Worm (Caenorhabditis elegans) whole organism, L2 larva: ENCODE data around the gene ttr-32.

ENCODE experiments used
- dmd-4 ChIP-seq: sonication (generic microtip); optimal IDR thresholded peaks from 2 replicates; lab custom pipeline; 2017; ENCODE audit warnings: missing biosample characterization, missing genetic modification characterization
- elt-1 ChIP-seq: fragments of 150-350 bp; optimal IDR thresholded peaks from 2 replicates; lab custom pipeline; 2014; ENCODE audit warnings: missing biosample characterization, missing genetic modification characterization
- mab-5 ChIP-seq: fragments of 150-350 bp; optimal IDR thresholded peaks from 2 replicates; lab custom pipeline; 2014; ENCODE audit warnings: missing biosample characterization, missing genetic modification characterization
- mbf-1 ChIP-seq: sonication (generic microtip); optimal IDR thresholded peaks from 2 replicates; lab custom pipeline; 2017; ENCODE audit warnings: missing biosample characterization, missing genetic modification characterization
- nhr-129 ChIP-seq: fragments of 150-350 bp; optimal IDR thresholded peaks from 2 replicates; lab custom pipeline; 2014; ENCODE audit warnings: missing biosample characterization, missing genetic modification characterization
- nhr-23 ChIP-seq: fragments of 150-350 bp; optimal IDR thresholded peaks from 2 replicates; lab custom pipeline; 2014; ENCODE audit warnings: missing biosample characterization, missing genetic modification reagents, missing genetic modification characterization
- zag-1 ChIP-seq: fragments of 150-350 bp; optimal IDR thresholded peaks from 2 replicates; lab custom pipeline; 2014; ENCODE audit warnings: missing biosample characterization, missing genetic modification characterization

ce11 chrIII:7588214-7588613 is 22.0 kb downstream of the ttr-32 start, which contains the start of gene R13A5.15:
- TF ChIP-seq nhr-23 (tag; lab: Kevin White, UChicago) (no peak), nhr-129 (tag; lab: Kevin White, UChicago) (no peak), zag-1 (no peak), dmd-4 (tag; lab: Kevin White, UChicago) (no peak), mab-5 (tag; lab: Kevin White, UChicago) (no peak), elt-1 (tag; lab: Kevin White, UChicago) (no peak), mbf-1 (tag; lab: Kevin White, UChicago) (no peak)
